Worm (Caenorhabditis elegans) whole organism, L2 larva: ENCODE data around the gene ZC21.6.
A peak's percentile ranks its signal among the peaks of the same experiment; 100 is the strongest.

Experiments used
- ama-1 ChIP-seq: fragments of 150-350 bp; optimal IDR thresholded peaks from 2 replicates; lab custom pipeline; 2018; ENCODE audit warnings: inconsistent platforms
- lsy-2 ChIP-seq, 2 experiments: fragments of 150-350 bp in 1 of 2; sonication (generic microtip) in 1 of 2; optimal IDR thresholded peaks; 2 replicates each; lab custom pipeline; 2014 to 2017; ENCODE audit warnings: missing biosample characterization in 2 of 2, missing genetic modification characterization in 2 of 2
- nhr-10 ChIP-seq: sonication (generic microtip); optimal IDR thresholded peaks from 2 replicates; lab custom pipeline; 2017; ENCODE audit warnings: missing biosample characterization, missing genetic modification characterization
- nhr-12 ChIP-seq: fragments of 150-350 bp; optimal IDR thresholded peaks from 2 replicates; lab custom pipeline; 2014; ENCODE audit warnings: missing biosample characterization, missing genetic modification characterization
- snpc-4 ChIP-seq: fragments of 150-350 bp; optimal IDR thresholded peaks from 2 replicates; lab custom pipeline; 2014; ENCODE audit warnings: missing biosample characterization, missing genetic modification characterization
- ztf-11 ChIP-seq: sonication (generic microtip); optimal IDR thresholded peaks from 2 replicates; lab custom pipeline; 2017; ENCODE audit warnings: missing biosample characterization, missing genetic modification characterization

ce11 chrIII:8511711-8512110 lies 33.7 kb downstream of the ZC21.6 start:
- no peak for TF ChIP-seq ama-1
- TF ChIP-seq nhr-10 (tag; lab: Kevin White, UChicago) = no peak
- TF ChIP-seq lsy-2 (tag; optimal IDR thresholded peaks at IDR 0.05; lab: Kevin White, UChicago) = peak in 1 of 2 experiments; percentile 3
- no peak for TF ChIP-seq ztf-11 (tag; lab: Kevin White, UChicago)
- no peak for TF ChIP-seq nhr-12
- no peak for TF ChIP-seq snpc-4 (tag; lab: Kevin White, UChicago)
